Fruit fly (Drosophila melanogaster): ENCODE data around the gene CG43165.

The CG43165 gene

DNA sequence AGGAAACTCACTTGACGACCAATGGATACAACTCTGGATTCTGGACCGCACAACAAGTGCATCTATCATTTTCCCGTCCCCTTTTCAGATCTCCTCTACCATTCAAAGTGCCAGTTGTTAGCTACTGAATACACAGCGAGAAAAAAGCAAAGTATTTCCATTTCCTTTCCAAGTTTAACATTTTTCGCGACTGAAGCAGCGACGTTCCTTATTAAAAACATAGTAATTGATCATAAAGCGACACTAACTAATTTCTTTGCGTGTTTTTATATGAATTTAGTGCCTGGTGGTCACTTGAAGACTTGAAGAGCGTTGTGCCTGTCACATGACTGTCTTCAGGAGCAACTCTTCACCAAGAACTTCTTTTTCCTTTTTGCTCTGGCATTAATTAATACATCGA is 49.5 kb downstream of the CG43165 start:
- TF ChIP-seq Gug (GFP tag; IDR thresholded peaks at IDR 0.05), result peak; percentile 56
- no peak for TF ChIP-seq lz (GFP tag; optimal IDR thresholded peaks at IDR 0.05)
- no peak for TF ChIP-seq CG7368 (GFP tag; optimal IDR thresholded peaks at IDR 0.05)
- peak; percentile 23 for TF ChIP-seq net (GFP tag; optimal IDR thresholded peaks at IDR 0.05)
- no peak for TF ChIP-seq OdsH (GFP tag; optimal IDR thresholded peaks at IDR 0.05)
- no peak for TF ChIP-seq Sox14 (GFP tag; optimal IDR thresholded peaks at IDR 0.05)
- TF ChIP-seq Blimp-1 (GFP tag; optimal IDR thresholded peaks at IDR 0.05), result no peak
- TF ChIP-seq CG6792 (GFP tag; optimal IDR thresholded peaks at IDR 0.05), result no peak
- no peak for TF ChIP-seq CG11294 (GFP tag; IDR thresholded peaks at IDR 0.05)
- no peak for TF ChIP-seq vri (GFP tag; optimal IDR thresholded peaks at IDR 0.05)
- peak; percentile 14 for TF ChIP-seq Hr4 (GFP tag; optimal IDR thresholded peaks at IDR 0.05)
- no peak for TF ChIP-seq dsx (GFP tag; optimal IDR thresholded peaks at IDR 0.05; ENCODE audit: poor library complexity, severe bottlenecking)
- TF ChIP-seq CG8119 (GFP tag; IDR thresholded peaks at IDR 0.05), result peak; percentile 22; the same call in 1 of the 3 replicates
- no peak for TF ChIP-seq fd85E (GFP tag; optimal IDR thresholded peaks at IDR 0.05)
- no peak for TF ChIP-seq achi (GFP tag; optimal IDR thresholded peaks at IDR 0.05)
- no peak for TF ChIP-seq topi (GFP tag; optimal IDR thresholded peaks at IDR 0.05)
- TF ChIP-seq CG11902 (GFP tag; optimal IDR thresholded peaks at IDR 0.05), result no peak
- TF ChIP-seq CG6163 (GFP tag; IDR thresholded peaks at IDR 0.05), result peak; percentile 47; the same call in 1 of the 3 replicates
- peak; percentile 60 for TF ChIP-seq CG15336 (GFP tag; IDR thresholded peaks at IDR 0.05)
- TF ChIP-seq cyc (GFP tag; optimal IDR thresholded peaks at IDR 0.05), result no peak
- TF ChIP-seq fd59A (GFP tag; optimal IDR thresholded peaks at IDR 0.05), result no peak
- no peak for TF ChIP-seq CG4318 (GFP tag; optimal IDR thresholded peaks at IDR 0.05)
- TF ChIP-seq Lpt (GFP tag; optimal IDR thresholded peaks at IDR 0.05), result no peak
- TF ChIP-seq Eip78C (GFP tag), result peak; percentile 36
- no peak for TF ChIP-seq Hr38 (GFP tag; optimal IDR thresholded peaks at IDR 0.05)
- no peak for TF ChIP-seq CG6808 (GFP tag; optimal IDR thresholded peaks at IDR 0.05)
- no peak for TF ChIP-seq CG16779 (tag; optimal IDR thresholded peaks at IDR 0.05)
- TF ChIP-seq esn (GFP tag; optimal IDR thresholded peaks at IDR 0.05), result no peak
- TF ChIP-seq CG9139 (GFP tag; optimal IDR thresholded peaks at IDR 0.05), result no peak
- no peak for TF ChIP-seq Ets21C (GFP tag; optimal IDR thresholded peaks at IDR 0.05)
- no peak for TF ChIP-seq fkh (GFP tag; optimal IDR thresholded peaks at IDR 0.05)
- no peak for TF ChIP-seq CG10669 (GFP tag; optimal IDR thresholded peaks at IDR 0.05)
- no peak for TF ChIP-seq Smox (GFP tag; optimal IDR thresholded peaks at IDR 0.05)
- no peak for TF ChIP-seq svp (GFP tag)
- 0 out of 3 replicates have a peak, but pooled peaks have one; percentile 40 for TF ChIP-seq eg (GFP tag; IDR thresholded peaks at IDR 0.05)
- TF ChIP-seq CG32006 (GFP tag; optimal IDR thresholded peaks at IDR 0.05), result peak; percentile 47
- no peak for TF ChIP-seq CG34406 (GFP tag; optimal IDR thresholded peaks at IDR 0.05)
- TF ChIP-seq CG1621 (tag; optimal IDR thresholded peaks at IDR 0.05), result no peak
- no peak for TF ChIP-seq spab (GFP tag; optimal IDR thresholded peaks at IDR 0.05)
- no peak for TF ChIP-seq CG6854 (GFP tag; optimal IDR thresholded peaks at IDR 0.05)
- no peak for TF ChIP-seq Met (GFP tag; optimal IDR thresholded peaks at IDR 0.05)
- TF ChIP-seq Sox15 (GFP tag; optimal IDR thresholded peaks at IDR 0.05), result no peak
- TF ChIP-seq CG6276 (GFP tag; optimal IDR thresholded peaks at IDR 0.05), result peak; percentile 47
- no peak for TF ChIP-seq Eip93F (GFP tag; optimal IDR thresholded peaks at IDR 0.05)
- TF ChIP-seq Eip75B (GFP tag; optimal IDR thresholded peaks at IDR 0.05), result no peak
- TF ChIP-seq Hr39 (GFP tag; optimal IDR thresholded peaks at IDR 0.05), result no peak
- no peak for TF ChIP-seq ss (GFP tag; optimal IDR thresholded peaks at IDR 0.05)
- no peak for TF ChIP-seq CG3032 (tag; optimal IDR thresholded peaks at IDR 0.05)
- TF ChIP-seq Sox102F (GFP tag; optimal IDR thresholded peaks at IDR 0.05), result no peak
- no peak for TF ChIP-seq dac (GFP tag; optimal IDR thresholded peaks at IDR 0.05)
- TF ChIP-seq CG3919 (GFP tag; optimal IDR thresholded peaks at IDR 0.05), result peak; percentile 34
- no peak for TF ChIP-seq CG11762 (GFP tag; optimal IDR thresholded peaks at IDR 0.05; ENCODE audit: insufficient read depth)
- no peak for TF ChIP-seq CG8632 (GFP tag; optimal IDR thresholded peaks at IDR 0.05)
